Worm (Caenorhabditis elegans): ENCODE data around the gene hsd-3.
A peak's percentile ranks its signal among the peaks of the same experiment; 100 is the strongest.

The hsd-3 gene

DNA sequence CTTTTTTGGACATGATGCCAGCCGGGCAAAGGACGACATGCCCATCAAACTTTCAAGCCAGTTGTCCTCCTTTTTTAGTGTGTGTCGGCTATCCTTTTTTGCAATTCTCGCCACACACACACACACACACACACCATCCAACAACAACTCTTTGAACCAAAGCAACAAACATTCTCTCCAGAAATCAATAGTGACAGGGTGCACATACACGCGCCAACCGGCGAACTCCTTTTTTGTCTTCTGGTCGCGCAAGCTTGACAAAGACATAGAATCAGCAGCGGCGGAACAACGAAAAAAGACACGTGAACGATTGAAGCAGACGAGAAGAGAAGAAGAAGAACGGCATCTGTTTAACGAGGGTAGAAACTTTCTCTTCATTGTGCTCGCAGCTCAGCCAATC lies 28.0 kb upstream of the hsd-3 start:
- TF ChIP-seq ceh-16 (tag; optimal IDR thresholded peaks at IDR 0.05) (no peak), sma-9 (GFP tag; optimal IDR thresholded peaks at IDR 0.05) (no peak), sma-9 (tag; optimal IDR thresholded peaks at IDR 0.05) (no peak), ztf-11 (tag; optimal IDR thresholded peaks at IDR 0.05) (no peak), elt-1 (tag; optimal IDR thresholded peaks at IDR 0.05) (no peak), nhr-129 (tag; optimal IDR thresholded peaks at IDR 0.05) (peak; percentile 14), mdl-1 (tag; optimal IDR thresholded peaks at IDR 0.05) (peak in 1 of 2 experiments; percentile 8), mab-5 (tag; optimal IDR thresholded peaks at IDR 0.05) (no peak), unc-62 (GFP tag; optimal IDR thresholded peaks at IDR 0.05) (no peak), ZK546.5 (tag; optimal IDR thresholded peaks at IDR 0.05) (no peak), unc-55 (GFP tag; optimal IDR thresholded peaks at IDR 0.05) (peak; percentile 23), aly-2 (tag; optimal IDR thresholded peaks at IDR 0.05) (no peak), ztf-4 (tag; optimal IDR thresholded peaks at IDR 0.05) (no peak)

DNA sequence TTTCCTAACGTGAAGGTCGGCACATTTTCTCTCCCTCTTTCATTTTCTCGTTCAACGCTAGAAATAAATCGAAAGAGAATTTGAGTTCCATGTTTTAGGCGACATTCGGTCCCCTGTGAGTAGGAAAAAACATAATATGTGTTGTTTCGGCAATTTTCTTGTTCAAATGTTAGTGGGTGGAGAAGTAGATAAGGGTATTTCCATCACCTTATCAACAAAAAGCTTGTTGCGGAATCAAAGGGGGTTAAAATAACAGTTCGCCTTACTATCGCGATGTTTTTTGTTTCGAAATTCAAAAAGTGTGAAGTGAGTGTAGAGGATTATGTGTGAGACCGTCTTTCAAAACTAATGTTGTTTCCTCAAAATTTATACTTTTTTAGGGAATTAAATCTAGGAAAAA lies 27.5 kb upstream of the hsd-3 start:
- TF ChIP-seq egl-27 (tag; optimal IDR thresholded peaks at IDR 0.05) (no peak), C34F6.9 (tag; optimal IDR thresholded peaks at IDR 0.05) (no peak), elt-1 (tag; optimal IDR thresholded peaks at IDR 0.05) (no peak)

DNA sequence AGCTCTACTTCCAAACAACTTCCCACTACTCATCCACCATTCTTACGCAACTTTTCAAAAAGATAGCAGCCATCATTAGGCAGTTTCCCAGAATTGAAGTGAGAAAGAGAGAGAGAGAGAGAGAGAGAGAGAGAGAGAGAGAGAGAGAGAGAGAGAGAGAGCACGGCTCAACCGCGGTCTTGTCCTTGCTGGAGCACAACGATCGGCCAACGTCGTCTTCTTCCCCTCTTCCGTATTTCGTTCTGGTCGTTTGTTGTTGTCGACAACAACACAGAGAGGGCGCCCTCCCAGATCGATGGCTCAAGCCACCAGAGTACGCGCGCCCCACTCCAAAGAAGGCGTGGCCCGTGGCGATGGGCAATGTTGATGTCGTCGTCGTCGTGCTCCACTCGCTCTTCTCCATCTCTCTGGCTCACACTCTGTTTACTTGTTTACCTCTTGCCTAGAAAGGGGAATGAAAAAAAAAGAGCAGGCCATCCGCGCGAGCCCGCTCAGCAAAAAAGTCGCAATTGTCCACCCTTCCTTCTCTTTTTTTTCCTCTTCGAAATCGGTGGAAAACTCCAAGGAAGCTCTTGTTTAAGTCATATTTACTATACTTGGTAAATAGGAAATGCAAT lies 27.0 kb upstream of the hsd-3 start:
- TF ChIP-seq nhr-10 (tag; optimal IDR thresholded peaks at IDR 0.05) (no peak), C34F6.9 (tag; optimal IDR thresholded peaks at IDR 0.05) (peak; percentile 47), zag-1 (tag; optimal IDR thresholded peaks at IDR 0.05) (peak; percentile 88), nhr-11 (tag; optimal IDR thresholded peaks at IDR 0.05) (no peak), lin-11 (tag; optimal IDR thresholded peaks at IDR 0.05) (peak; percentile 46), mab-5 (tag; optimal IDR thresholded peaks at IDR 0.05) (peak; percentile 41), sem-4 (tag; optimal IDR thresholded peaks at IDR 0.05) (peak; percentile 55), snpc-4 (tag; optimal IDR thresholded peaks at IDR 0.05) (no peak), lsy-2 (tag; optimal IDR thresholded peaks at IDR 0.05) (peak in 1 of 2 experiments; percentile 58), crh-2 (tag; optimal IDR thresholded peaks at IDR 0.05) (peak; percentile 49), nhr-6 (tag; optimal IDR thresholded peaks at IDR 0.05) (peak; percentile 39), lin-13 (GFP tag; optimal IDR thresholded peaks at IDR 0.05) (no peak), unc-55 (GFP tag; optimal IDR thresholded peaks at IDR 0.05) (peak; percentile 57), Y55F3AM.14 (GFP tag; optimal IDR thresholded peaks at IDR 0.05) (peak; percentile 57), nhr-23 (tag; optimal IDR thresholded peaks at IDR 0.05) (no peak), gmeb-1 (tag; optimal IDR thresholded peaks at IDR 0.05) (no peak), nhr-129 (tag; optimal IDR thresholded peaks at IDR 0.05) (peak; percentile 60), nhr-25 (tag; optimal IDR thresholded peaks at IDR 0.05) (no peak), mdl-1 (tag; optimal IDR thresholded peaks at IDR 0.05) (peak; percentile 37 to 38), sma-9 (GFP tag; optimal IDR thresholded peaks at IDR 0.05) (peak; percentile 65), sma-9 (tag; optimal IDR thresholded peaks at IDR 0.05) (no peak), F13H6.1 (tag; optimal IDR thresholded peaks at IDR 0.05) (peak; percentile 35)

ce11 chrX:4986354-4986753 lies 22.7 kb upstream of the hsd-3 start:
- TF ChIP-seq ceh-82 (tag; optimal IDR thresholded peaks at IDR 0.05): no peak
- TF ChIP-seq skn-1 (tag; optimal IDR thresholded peaks at IDR 0.05): no peak
- TF ChIP-seq lin-39 (tag; optimal IDR thresholded peaks at IDR 0.05): no peak
- TF ChIP-seq nhr-77 (tag; optimal IDR thresholded peaks at IDR 0.05): no peak
- no peak for TF ChIP-seq nhr-12 (tag; optimal IDR thresholded peaks at IDR 0.05)

DNA sequence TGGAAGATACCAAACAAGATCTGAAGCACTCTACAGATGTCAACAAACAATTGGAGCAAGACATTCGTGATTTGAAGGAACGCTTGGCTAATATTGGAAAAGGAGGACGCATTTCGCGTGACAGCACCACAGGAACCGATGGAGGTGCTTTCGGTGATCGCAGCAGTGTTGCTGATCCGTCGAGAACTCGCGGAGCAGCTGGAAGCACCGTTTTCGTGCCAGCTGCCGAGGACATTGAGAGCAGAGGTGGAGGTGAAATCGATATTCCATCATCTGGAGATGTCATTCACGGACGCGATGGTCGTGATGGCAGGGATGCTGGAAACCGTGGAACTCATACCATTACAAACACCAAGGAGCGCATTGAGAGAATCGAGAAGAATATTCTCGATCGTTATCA lies 21.5 kb upstream of the hsd-3 start:
- TF ChIP-seq mab-5 (tag; optimal IDR thresholded peaks at IDR 0.05): no peak

DNA sequence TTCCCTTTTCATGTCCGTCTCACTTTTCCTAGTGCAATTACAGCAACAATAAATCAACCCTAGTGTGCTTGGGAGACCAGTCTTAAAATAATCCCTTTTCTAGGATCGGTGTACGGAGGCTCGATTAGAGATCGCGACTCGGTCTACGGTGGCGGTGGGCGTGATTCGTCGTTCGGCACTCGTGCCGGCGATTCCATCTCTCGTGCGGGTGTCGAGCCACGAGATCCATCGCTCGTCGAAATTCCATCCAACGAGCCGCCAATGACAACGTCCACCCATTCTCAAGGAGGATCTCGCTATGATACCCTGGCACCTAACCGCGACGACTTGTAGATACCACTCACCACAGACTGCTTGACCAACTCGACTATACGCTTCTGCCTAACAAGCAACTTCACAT lies 16.6 kb upstream of the hsd-3 start:
- TF ChIP-seq sma-9 (GFP tag; optimal IDR thresholded peaks at IDR 0.05): no peak
- TF ChIP-seq sma-9 (tag; optimal IDR thresholded peaks at IDR 0.05): no peak
- TF ChIP-seq lin-39 (tag; optimal IDR thresholded peaks at IDR 0.05): no peak
- no peak for TF ChIP-seq mdl-1 (tag; optimal IDR thresholded peaks at IDR 0.05)
- TF ChIP-seq lsy-2 (tag; optimal IDR thresholded peaks at IDR 0.05): no peak
- no peak for TF ChIP-seq ztf-4 (tag; optimal IDR thresholded peaks at IDR 0.05)
- TF ChIP-seq nhr-12 (tag; optimal IDR thresholded peaks at IDR 0.05): no peak
- no peak for TF ChIP-seq crh-2 (tag; optimal IDR thresholded peaks at IDR 0.05)
- TF ChIP-seq nhr-25 (tag; optimal IDR thresholded peaks at IDR 0.05): no peak

All from whole organism, L2 larva.